Fruit fly (Drosophila melanogaster) Kc167 (cell line): ENCODE measurements around the gene ldbr.

Experiments used
- Myc ChIP-seq: fragments of >200 bp; optimal IDR thresholded peaks from 2 replicates; lab custom pipeline; 2017; ENCODE audit warnings: missing external identifiers
- Sin3A ChIP-seq: fragments of >200 bp; optimal IDR thresholded peaks from 2 replicates; lab custom pipeline; 2018; ENCODE audit warnings: missing external identifiers
- h ChIP-seq: fragments of >200 bp; optimal IDR thresholded peaks from 3 replicates; lab custom pipeline; 2018; ENCODE audit warnings: missing external identifiers
- insv ChIP-seq: fragments of >200 bp; optimal IDR thresholded peaks from 3 replicates; lab custom pipeline; 2018; ENCODE audit warnings: missing external identifiers
- psq ChIP-seq: fragments of >200 bp; optimal IDR thresholded peaks from 2 replicates; lab custom pipeline; 2017; ENCODE audit warnings: missing external identifiers
- ttk ChIP-seq: sonication (Bioruptor generic); optimal IDR thresholded peaks from 2 replicates; lab custom pipeline; 2017; ENCODE audit warnings: missing external identifiers

The ldbr gene

dm6 chr3L:8128396-8129050 lies 6.9 kb downstream of the ldbr start:
- TF ChIP-seq psq (no peak), insv (lab: Kevin White, UChicago) (no peak), h (lab: Kevin White, UChicago) (no peak), ttk (no peak), Sin3A (lab: Kevin White, UChicago) (no peak), Myc (lab: Kevin White, UChicago) (no peak)

dm6 chr3L:8137448-8137906 lies 15.8 kb downstream of the ldbr start, which contains the start of the genes Setx and mus301:
Gene Setx, minus strand, starts transcription at chr3L:8137498.
Gene mus301, plus strand, starts transcription at chr3L:8137808.
- TF ChIP-seq ttk (no peak), Sin3A (lab: Kevin White, UChicago) (no peak), psq (no peak), Myc (lab: Kevin White, UChicago) (no peak), insv (lab: Kevin White, UChicago) (no peak), h (lab: Kevin White, UChicago) (no peak)

dm6 chr3L:8150284-8150683 lies 28.7 kb downstream of the ldbr start:
- no peak for TF ChIP-seq h (lab: Kevin White, UChicago)

- TF ChIP-seq insv (lab: Kevin White, UChicago) (no peak), h (lab: Kevin White, UChicago) (no peak), Sin3A (lab: Kevin White, UChicago) (no peak), ttk (no peak), psq (no peak), Myc (lab: Kevin White, UChicago) (no peak)
Observed at dm6 chr3L:8150812-8151211, 29.2 kb downstream of the ldbr start.

dm6 chr3L:8151727-8152199 lies 30.1 kb downstream of the ldbr start, which contains the start of gene CG13676:
Gene CG13676, minus strand, starts transcription at chr3L:8151813.
- TF ChIP-seq ttk (no peak), Myc (lab: Kevin White, UChicago) (no peak), h (lab: Kevin White, UChicago) (no peak), psq (no peak), Sin3A (lab: Kevin White, UChicago) (no peak), insv (lab: Kevin White, UChicago) (no peak)

- TF ChIP-seq Myc (lab: Kevin White, UChicago) (no peak), insv (lab: Kevin White, UChicago) (no peak), psq (no peak), h (lab: Kevin White, UChicago) (no peak), Sin3A (lab: Kevin White, UChicago) (no peak), ttk (no peak)
Observed at dm6 chr3L:8153206-8153996, 31.8 kb downstream of the ldbr start.

dm6 chr3L:8154544-8154943 lies 32.9 kb downstream of the ldbr start:
- no peak for TF ChIP-seq psq
- TF ChIP-seq h (lab: Kevin White, UChicago): no peak
- TF ChIP-seq ttk: no peak
- no peak for TF ChIP-seq Myc (lab: Kevin White, UChicago)

dm6 chr3L:8155324-8155723 lies 33.7 kb downstream of the ldbr start:
- TF ChIP-seq Myc (lab: Kevin White, UChicago) (no peak), h (lab: Kevin White, UChicago) (no peak), psq (no peak), insv (lab: Kevin White, UChicago) (no peak), Sin3A (lab: Kevin White, UChicago) (no peak), ttk (no peak)

dm6 chr3L:8156199-8156598 lies 34.6 kb downstream of the ldbr start:
- TF ChIP-seq h (lab: Kevin White, UChicago): no peak
- TF ChIP-seq ttk: no peak
- no peak for TF ChIP-seq Myc (lab: Kevin White, UChicago)
- no peak for TF ChIP-seq psq
- TF ChIP-seq Sin3A (lab: Kevin White, UChicago): no peak
- no peak for TF ChIP-seq insv (lab: Kevin White, UChicago)

- TF ChIP-seq psq: no peak
- TF ChIP-seq insv (lab: Kevin White, UChicago): no peak
- no peak for TF ChIP-seq Myc (lab: Kevin White, UChicago)
- no peak for TF ChIP-seq h (lab: Kevin White, UChicago)
Observed at dm6 chr3L:8157079-8157478, 35.5 kb downstream of the ldbr start.

dm6 chr3L:8158715-8159380 lies 37.2 kb downstream of the ldbr start, which contains the start of gene CG42445:
Gene CG42445, minus strand, starts transcription at chr3L:8158900.
- TF ChIP-seq h (lab: Kevin White, UChicago) (no peak), psq (no peak), Myc (lab: Kevin White, UChicago) (no peak), insv (lab: Kevin White, UChicago) (no peak), Sin3A (lab: Kevin White, UChicago) (no peak), ttk (no peak)
